Fruit fly (Drosophila melanogaster): ENCODE results near the gene Arp10.

The Arp10 gene

DNA sequence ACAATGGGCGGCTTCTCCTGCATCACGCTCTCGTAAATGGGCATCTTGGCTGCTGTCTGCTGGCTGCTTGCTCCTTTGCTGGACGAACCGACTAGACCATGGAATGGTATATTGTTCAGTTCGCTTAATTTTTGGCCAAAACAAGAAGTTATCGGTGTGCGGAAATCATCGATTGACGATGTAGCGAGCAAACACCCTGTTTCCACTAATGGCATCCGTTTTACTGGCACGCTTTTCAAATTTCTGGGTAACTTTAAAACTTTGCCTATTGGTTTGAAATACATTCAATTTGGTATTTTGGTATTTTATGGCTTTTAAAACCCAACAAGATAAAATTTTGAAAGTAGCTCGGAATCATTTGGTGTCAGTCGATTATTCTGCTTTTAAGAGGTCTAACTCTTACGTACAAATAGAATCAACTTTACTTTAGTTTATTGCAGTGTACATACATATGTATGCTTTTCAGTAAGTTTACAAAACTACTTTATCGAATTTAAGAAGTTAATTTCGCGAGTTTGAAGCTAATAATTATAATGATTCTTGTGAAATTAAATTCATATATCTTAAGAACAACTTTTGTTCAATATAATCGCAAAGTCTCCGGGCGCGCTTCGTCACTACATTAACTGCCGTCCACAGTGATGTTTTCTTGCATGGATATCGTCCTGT, at the start of gene Arp10:
Arp10 (minus strand) TSS at position 304 of the 669 bp plus-strand sequence.
- TF ChIP-seq CG33017 (tag; optimal IDR thresholded peaks at IDR 0.05) (peak; percentile 36), cnc (optimal IDR thresholded peaks at IDR 0.05) (no peak), bab1 (GFP tag; optimal IDR thresholded peaks at IDR 0.05) (peak; percentile 15)

DNA sequence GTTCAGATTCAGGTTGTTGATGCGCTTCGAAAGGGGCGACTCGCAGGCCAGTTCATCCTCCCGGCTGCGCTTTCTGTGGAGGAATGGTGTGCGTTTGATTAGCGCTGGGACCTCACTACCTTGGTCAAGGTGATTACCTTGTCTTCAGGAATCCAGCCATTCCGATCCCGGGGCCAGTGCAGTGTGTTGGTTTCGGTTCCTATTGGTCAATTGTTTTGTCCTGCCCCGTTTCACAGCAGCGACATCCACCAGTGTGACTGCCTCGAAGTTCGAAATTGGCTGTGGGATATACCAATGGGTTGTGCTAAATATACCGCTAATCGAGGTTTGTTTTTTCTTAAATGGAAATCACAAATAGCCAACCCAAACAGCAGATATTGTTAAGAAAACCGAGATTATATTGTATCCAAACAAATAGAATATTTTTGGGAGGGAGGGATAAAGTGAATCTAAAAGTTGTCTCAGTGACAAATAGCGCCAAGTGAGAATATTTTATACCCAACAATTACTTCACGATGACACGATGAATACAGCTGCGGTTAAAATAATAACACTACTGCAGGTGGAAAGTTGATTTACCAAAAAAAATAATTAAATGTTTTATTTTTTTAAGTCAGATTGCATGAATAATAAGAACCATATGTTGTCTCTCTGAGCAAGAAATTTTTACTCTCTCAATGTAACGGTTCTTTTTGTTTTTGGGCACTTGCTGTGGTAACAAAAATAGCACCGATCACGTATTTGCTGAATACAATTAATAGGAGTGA, 49.0 kb upstream of the Arp10 start, which contains the start of gene CG14229:
CG14229 (minus strand) TSS at position 459 of the 767 bp plus-strand sequence.
- peak; percentile 9 for TF ChIP-seq CG11617 (GFP tag; optimal IDR thresholded peaks at IDR 0.05)
- no peak for TF ChIP-seq tj (GFP tag; optimal IDR thresholded peaks at IDR 0.05)
- TF ChIP-seq CG14711 (tag; optimal IDR thresholded peaks at IDR 0.05): peak; percentile 45

DNA sequence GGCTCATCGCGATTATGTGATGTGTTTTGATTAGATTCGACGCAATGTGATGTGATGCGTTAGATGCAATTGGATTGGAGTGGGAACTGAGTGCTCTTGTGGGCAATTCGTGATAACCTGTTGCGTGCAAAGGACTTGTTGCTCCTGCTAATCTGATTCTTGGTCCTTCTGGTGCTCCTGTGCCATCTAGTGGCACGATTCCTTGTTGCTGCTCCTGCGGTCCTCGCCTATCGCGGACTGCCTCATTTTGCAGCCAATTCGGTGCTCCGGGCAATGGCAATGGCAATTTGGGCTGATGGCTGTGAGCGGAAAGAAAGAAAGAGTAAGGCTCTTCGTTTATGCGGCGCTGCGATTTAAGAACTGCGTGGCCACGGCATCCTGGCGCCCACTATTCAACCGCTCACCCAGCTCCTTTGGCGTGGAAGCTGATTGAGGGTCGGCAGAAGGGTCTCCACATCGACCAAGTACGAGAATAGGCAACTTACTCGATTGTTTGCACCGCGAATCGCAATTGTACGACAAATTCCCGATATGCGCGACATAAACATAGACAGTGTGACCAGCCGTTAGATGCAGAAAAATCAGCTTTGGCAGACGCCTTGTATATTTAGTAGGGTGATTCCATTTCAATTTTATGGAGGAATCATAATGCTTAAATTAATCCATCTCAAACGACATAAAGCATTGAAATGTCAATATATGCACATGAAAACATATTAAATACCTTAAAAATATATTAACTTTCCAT, 47.1 kb upstream of the Arp10 start, which contains the start of gene Mer:
Mer (minus strand) TSS at position 550 of the 748 bp plus-strand sequence.
- TF ChIP-seq cic (GFP tag; optimal IDR thresholded peaks at IDR 0.05) (peak; percentile 10), CG1620 (GFP tag; optimal IDR thresholded peaks at IDR 0.05) (peak; percentile 59), ovo (GFP tag; optimal IDR thresholded peaks at IDR 0.05) (peak; percentile 53), Clk (GFP tag; optimal IDR thresholded peaks at IDR 0.05) (peak; percentile 38), Crg-1 (GFP tag; optimal IDR thresholded peaks at IDR 0.05) (peak; percentile 73), CG11617 (GFP tag; optimal IDR thresholded peaks at IDR 0.05) (peak; percentile 88), cnc (optimal IDR thresholded peaks at IDR 0.05) (no peak), CG7101 (tag; optimal IDR thresholded peaks at IDR 0.05) (peak; percentile 87), toe (GFP tag; optimal IDR thresholded peaks at IDR 0.05) (peak; percentile 57), CG12768 (GFP tag; optimal IDR thresholded peaks at IDR 0.05) (peak; percentile 79), CG7045 (GFP tag; optimal IDR thresholded peaks at IDR 0.05) (peak; percentile 73), CG5204 (GFP tag; optimal IDR thresholded peaks at IDR 0.05) (peak; percentile 61), tj (GFP tag; optimal IDR thresholded peaks at IDR 0.05) (peak; percentile 64), Hr96 (GFP tag; optimal IDR thresholded peaks at IDR 0.05) (peak; percentile 87), bab1 (GFP tag; optimal IDR thresholded peaks at IDR 0.05) (peak; percentile 86), Mnt (GFP tag; optimal IDR thresholded peaks at IDR 0.05) (peak; percentile 81), pad (GFP tag; optimal IDR thresholded peaks at IDR 0.05) (peak; percentile 63), CG33017 (tag; optimal IDR thresholded peaks at IDR 0.05) (peak; percentile 75), CG14711 (tag; optimal IDR thresholded peaks at IDR 0.05) (peak; percentile 76), kay (GFP tag; ENCODE audit: borderline replicate concordance) (no peak)

DNA sequence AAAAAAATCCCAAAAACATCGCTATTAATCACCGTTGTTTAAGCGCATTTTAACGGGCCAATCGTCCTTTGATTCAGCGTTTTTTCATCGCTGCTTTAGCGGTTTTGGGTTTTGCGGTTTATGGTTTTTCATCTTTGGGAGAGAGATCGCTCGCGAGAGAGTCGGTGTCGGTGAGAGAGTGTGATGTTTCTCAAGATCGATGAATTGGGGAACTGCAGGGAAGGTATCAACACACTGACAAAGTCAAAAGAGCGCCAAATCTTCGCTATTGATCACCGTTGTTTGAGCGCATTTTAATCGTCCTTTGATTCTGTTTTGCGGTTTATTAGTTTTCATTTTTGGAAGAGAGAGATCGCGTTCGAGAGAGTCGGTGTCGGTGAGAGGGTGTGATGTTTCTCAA, 44.1 kb upstream of the Arp10 start:
- TF ChIP-seq kay (GFP tag; ENCODE audit: borderline replicate concordance) (no peak), CG14711 (tag; optimal IDR thresholded peaks at IDR 0.05) (no peak), CG11617 (GFP tag; optimal IDR thresholded peaks at IDR 0.05) (no peak), CG33017 (tag; optimal IDR thresholded peaks at IDR 0.05) (no peak), cic (GFP tag; optimal IDR thresholded peaks at IDR 0.05) (no peak), CG7045 (GFP tag; optimal IDR thresholded peaks at IDR 0.05) (no peak), pad (GFP tag; optimal IDR thresholded peaks at IDR 0.05) (no peak), Hr96 (GFP tag; optimal IDR thresholded peaks at IDR 0.05) (no peak), Crg-1 (GFP tag; optimal IDR thresholded peaks at IDR 0.05) (no peak), Mnt (GFP tag; optimal IDR thresholded peaks at IDR 0.05) (no peak), CG1620 (GFP tag; optimal IDR thresholded peaks at IDR 0.05) (no peak), CG12768 (GFP tag; optimal IDR thresholded peaks at IDR 0.05) (no peak), cnc (optimal IDR thresholded peaks at IDR 0.05) (no peak), ovo (GFP tag; optimal IDR thresholded peaks at IDR 0.05) (no peak), toe (GFP tag; optimal IDR thresholded peaks at IDR 0.05) (no peak), tj (GFP tag; optimal IDR thresholded peaks at IDR 0.05) (no peak)

DNA sequence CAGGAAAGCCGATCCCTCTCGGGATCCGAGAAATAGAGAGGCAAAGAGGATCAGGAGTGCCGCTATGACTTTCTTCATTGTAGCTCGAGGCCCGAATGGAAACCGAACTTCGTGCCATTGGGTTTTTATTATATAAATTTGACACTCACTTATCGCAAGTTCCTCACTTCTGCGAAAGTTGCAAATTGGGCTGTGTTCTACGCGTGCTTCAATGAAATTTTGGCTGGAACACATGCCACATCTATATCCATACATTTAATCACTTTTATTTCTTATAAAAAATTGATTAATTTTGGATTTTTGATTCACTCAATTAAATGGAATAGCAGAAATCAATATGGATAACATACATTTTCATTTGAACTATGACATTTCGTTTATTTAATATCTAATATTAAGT, 42.9 kb upstream of the Arp10 start, which contains the start of gene CG14227:
CG14227 (minus strand) TSS at position 101 of the 400 bp plus-strand sequence.
- TF ChIP-seq CG11617 (GFP tag; optimal IDR thresholded peaks at IDR 0.05): no peak
- TF ChIP-seq cnc (optimal IDR thresholded peaks at IDR 0.05): no peak
- no peak for TF ChIP-seq CG5204 (GFP tag; optimal IDR thresholded peaks at IDR 0.05)
- no peak for TF ChIP-seq pad (GFP tag; optimal IDR thresholded peaks at IDR 0.05)
- TF ChIP-seq Hr96 (GFP tag; optimal IDR thresholded peaks at IDR 0.05): no peak
- no peak for TF ChIP-seq CG7101 (tag; optimal IDR thresholded peaks at IDR 0.05)
- no peak for TF ChIP-seq Clk (GFP tag; optimal IDR thresholded peaks at IDR 0.05)
- no peak for TF ChIP-seq Crg-1 (GFP tag; optimal IDR thresholded peaks at IDR 0.05)
- TF ChIP-seq CG7045 (GFP tag; optimal IDR thresholded peaks at IDR 0.05): no peak
- no peak for TF ChIP-seq bab1 (GFP tag; optimal IDR thresholded peaks at IDR 0.05)

DNA sequence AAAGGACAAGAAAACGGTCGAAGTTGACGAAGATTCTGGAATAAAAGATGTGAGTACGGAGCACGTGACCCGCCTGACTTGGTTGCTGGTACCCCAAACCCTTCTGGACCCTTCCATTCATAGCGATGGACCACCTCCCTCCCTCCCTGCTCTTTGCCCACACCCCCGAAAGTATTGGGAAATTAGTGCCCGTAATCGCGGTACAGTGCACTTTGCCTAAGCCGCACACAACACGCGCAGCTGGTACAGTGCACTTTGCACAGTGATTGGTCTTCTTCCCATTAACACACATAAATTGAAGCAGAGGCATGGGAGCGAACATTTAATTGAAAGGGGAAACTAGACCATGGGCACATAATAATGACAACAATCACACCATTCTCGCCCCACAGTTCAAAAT, 38.1 kb upstream of the Arp10 start:
- TF ChIP-seq CG12768 (GFP tag; optimal IDR thresholded peaks at IDR 0.05) (peak; percentile 19), CG11617 (GFP tag; optimal IDR thresholded peaks at IDR 0.05) (no peak)

Measured in whole organism, adult.